Fruit fly (Drosophila melanogaster) whole organism, adult: ENCODE data around the gene slow.

Source experiments
- CG11617 ChIP-seq: fragments of 200-800 bp; sonication (Bioruptor generic); optimal IDR thresholded peaks from 2 replicates; lab custom pipeline; 2017; ENCODE audit warnings: mild to moderate bottlenecking, missing biosample characterization, missing genetic modification reagents, missing genetic modification characterization
- CG12768 ChIP-seq: fragments of 200-800 bp; sonication (Bioruptor generic); optimal IDR thresholded peaks from 2 replicates; lab custom pipeline; 2017; ENCODE audit warnings: missing biosample characterization, missing genetic modification characterization, mild to moderate bottlenecking, moderate library complexity, missing genetic modification reagents
- CG14711 ChIP-seq: fragments of 200-800 bp; sonication (Bioruptor generic); optimal IDR thresholded peaks from 2 replicates; lab custom pipeline; 2018; ENCODE audit warnings: missing biosample characterization, mild to moderate bottlenecking, missing genetic modification characterization, moderate library complexity
- CG1620 ChIP-seq: fragments of 200-800 bp; sonication (Bioruptor generic); optimal IDR thresholded peaks from 2 replicates; lab custom pipeline; 2016; ENCODE audit warnings: missing biosample characterization, missing genetic modification characterization
- CG33017 ChIP-seq: fragments of 200-800 bp; sonication (Bioruptor generic); optimal IDR thresholded peaks from 2 replicates; lab custom pipeline; 2018; ENCODE audit warnings: missing biosample characterization, mild to moderate bottlenecking, missing genetic modification characterization, moderate library complexity
- CG5204 ChIP-seq: fragments of 200-800 bp; sonication (Bioruptor generic); optimal IDR thresholded peaks from 2 replicates; lab custom pipeline; 2016; ENCODE audit warnings: missing biosample characterization, missing genetic modification characterization
- CG7045 ChIP-seq: fragments of 200-800 bp; sonication (Bioruptor generic); optimal IDR thresholded peaks from 2 replicates; lab custom pipeline; 2017; ENCODE audit warnings: missing biosample characterization, mild to moderate bottlenecking, missing genetic modification characterization
- CG7101 ChIP-seq: fragments of 200-800 bp; sonication (Bioruptor generic); optimal IDR thresholded peaks from 2 replicates; lab custom pipeline; 2018; ENCODE audit warnings: missing biosample characterization, mild to moderate bottlenecking, missing genetic modification characterization, moderate library complexity
- Crg-1 ChIP-seq: fragments of 200-800 bp; sonication (Bioruptor generic); optimal IDR thresholded peaks from 2 replicates; lab custom pipeline; 2016; ENCODE audit warnings: missing biosample characterization, missing genetic modification characterization
- Hr96 ChIP-seq: fragments of 200-800 bp; sonication (Bioruptor generic); optimal IDR thresholded peaks from 2 replicates; lab custom pipeline; 2016; ENCODE audit warnings: missing biosample characterization, missing genetic modification characterization
- cic ChIP-seq: fragments of 200-800 bp; sonication (Bioruptor generic); optimal IDR thresholded peaks from 2 replicates; lab custom pipeline; 2017; ENCODE audit warnings: missing biosample characterization, mild to moderate bottlenecking, missing genetic modification characterization, moderate library complexity
- cnc ChIP-seq, 2 experiments: fragments of >200 bp; optimal IDR thresholded peaks; 2 replicates each; lab custom pipeline; 2017
- kay ChIP-seq: fragments of 200-800 bp; sonication (Bioruptor generic); peaks from one replicate; lab custom pipeline; 2016; ENCODE audit warnings: missing biosample characterization, missing genetic modification characterization, borderline replicate concordance
- ovo ChIP-seq: fragments of 200-800 bp; sonication (Bioruptor generic); optimal IDR thresholded peaks from 2 replicates; lab custom pipeline; 2016; ENCODE audit warnings: missing biosample characterization, missing genetic modification characterization
- pad ChIP-seq: fragments of 200-800 bp; sonication (Bioruptor generic); optimal IDR thresholded peaks from 3 replicates; lab custom pipeline; 2017; ENCODE audit warnings: missing biosample characterization, missing genetic modification characterization, mild to moderate bottlenecking, moderate library complexity, missing genetic modification reagents
- tj ChIP-seq: fragments of 200-800 bp; sonication (Bioruptor generic); optimal IDR thresholded peaks from 3 replicates; lab custom pipeline; 2017; ENCODE audit warnings: missing biosample characterization, mild to moderate bottlenecking, missing genetic modification characterization, moderate library complexity
- toe ChIP-seq: fragments of 200-800 bp; sonication (Bioruptor generic); optimal IDR thresholded peaks from 2 replicates; lab custom pipeline; 2016; ENCODE audit warnings: missing biosample characterization, missing genetic modification characterization

slow gene

dm6 chr3L:4446273-4446672 is 62.0 kb downstream of the slow start, which contains the start of gene CG12607:
TSS of gene CG12607 (plus strand) at chr3L:4446573.
- TF ChIP-seq CG12768 (GFP tag; lab: Kevin White, UChicago) (no peak), Crg-1 (GFP tag; lab: Kevin White, UChicago) (no peak), toe (no peak), cnc (optimal IDR thresholded peaks at IDR 0.05; lab: Kevin White, UChicago) (no peak), CG14711 (tag; lab: Kevin White, UChicago) (no peak), CG7045 (no peak), CG7101 (no peak), CG11617 (GFP tag; lab: Kevin White, UChicago) (no peak)

dm6 chr3L:4447229-4447628 is 63.0 kb downstream of the slow start:
- TF ChIP-seq Hr96 (GFP tag; lab: Kevin White, UChicago) (no peak), CG7101 (no peak), CG5204 (GFP tag; lab: Kevin White, UChicago) (no peak), Crg-1 (GFP tag; lab: Kevin White, UChicago) (no peak), CG12768 (GFP tag; lab: Kevin White, UChicago) (no peak), CG7045 (no peak), CG1620 (GFP tag; lab: Kevin White, UChicago) (no peak), cnc (optimal IDR thresholded peaks at IDR 0.05; lab: Kevin White, UChicago) (no peak), cic (GFP tag; lab: Kevin White, UChicago) (no peak), CG11617 (GFP tag; lab: Kevin White, UChicago) (no peak), kay (no peak), CG14711 (tag; lab: Kevin White, UChicago) (no peak), CG33017 (tag; lab: Kevin White, UChicago) (no peak), toe (no peak), pad (GFP tag; lab: Kevin White, UChicago) (no peak), ovo (GFP tag; lab: Kevin White, UChicago) (no peak), tj (GFP tag; lab: Kevin White, UChicago) (no peak)
